Fruit fly (Drosophila melanogaster) whole organism: ENCODE data around the gene CG32117.
A peak's percentile ranks its signal among the peaks of the same experiment; 100 is the strongest.

Source experiments
- CG8478 ChIP-seq: fragments of >200 bp; optimal IDR thresholded peaks from 2 replicates; lab custom pipeline; 2018; ENCODE audit warnings: inconsistent platforms
- Dll ChIP-seq: fragments of >200 bp; optimal IDR thresholded peaks from 2 replicates; lab custom pipeline; 2017
- EcR ChIP-seq, 2 experiments: fragments of >200 bp; optimal IDR thresholded peaks; 2 replicates each; lab custom pipeline; 2017; ENCODE audit warnings: missing biosample characterization in 2 of 2, missing genetic modification characterization in 2 of 2, missing genetic modification reagents in 2 of 2
- pan ChIP-seq: fragments of >200 bp; optimal IDR thresholded peaks from 2 replicates; lab custom pipeline; 2017
- psq ChIP-seq: fragments of >200 bp; optimal IDR thresholded peaks from 2 replicates; lab custom pipeline; 2017
- usp ChIP-seq: fragments of >200 bp; optimal IDR thresholded peaks from 2 replicates; lab custom pipeline; 2017; ENCODE audit warnings: missing biosample characterization, missing genetic modification characterization, mixed read lengths

Gene CG32117

DNA sequence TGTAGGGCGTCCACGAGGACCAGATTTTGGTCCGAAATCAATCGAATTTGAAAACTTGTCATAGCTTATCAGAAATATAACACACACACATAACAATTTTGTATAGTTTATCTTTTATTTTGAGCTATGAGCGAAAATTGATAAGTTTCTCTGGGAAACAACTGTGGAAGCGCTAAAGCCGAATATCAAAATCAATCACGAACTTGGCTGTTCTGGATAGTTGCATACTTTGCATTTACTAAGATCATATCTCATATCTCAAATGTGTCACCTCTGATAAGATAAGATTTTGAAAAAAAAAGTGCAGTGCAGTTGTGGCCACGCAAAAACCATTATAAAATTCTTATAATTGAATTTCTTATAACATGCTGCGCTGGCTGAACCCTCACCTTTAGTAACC, at the start of gene CG32117:
CG32117 (minus strand) TSS at position 101 of the 400 bp plus-strand sequence.
- TF ChIP-seq EcR (GFP tag; optimal IDR thresholded peaks at IDR 0.05; lab: Kevin White, UChicago), result no peak
- TF ChIP-seq pan (lab: Kevin White, UChicago), result no peak
- no peak for TF ChIP-seq Dll (lab: Kevin White, UChicago)
- no peak for TF ChIP-seq CG8478 (lab: Kevin White, UChicago)
- no peak for TF ChIP-seq psq (lab: Kevin White, UChicago)
- TF ChIP-seq usp (GFP tag; lab: Kevin White, UChicago), result no peak

DNA sequence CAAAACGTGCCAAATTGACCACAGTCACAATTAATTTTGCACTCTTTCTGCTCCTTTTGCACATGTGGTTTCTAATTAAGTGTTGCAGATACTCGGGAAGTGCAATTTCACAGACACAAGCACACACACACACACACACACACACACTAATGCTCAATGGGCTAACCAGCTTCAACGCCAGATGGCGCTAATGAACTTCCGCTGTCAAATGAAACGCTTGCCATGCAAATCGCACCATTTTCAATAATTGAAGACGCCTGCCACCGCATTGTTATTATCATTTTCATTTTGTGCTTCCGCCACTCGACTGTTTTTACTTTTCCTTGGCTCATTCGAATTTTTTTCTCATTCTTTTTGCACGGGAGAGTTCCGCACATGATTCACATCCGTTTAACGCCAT, 45.9 kb upstream of the CG32117 start:
- TF ChIP-seq psq (lab: Kevin White, UChicago), result no peak
- TF ChIP-seq usp (GFP tag; lab: Kevin White, UChicago), result no peak
- no peak for TF ChIP-seq CG8478 (lab: Kevin White, UChicago)
- TF ChIP-seq pan (lab: Kevin White, UChicago), result no peak
- no peak for TF ChIP-seq Dll (lab: Kevin White, UChicago)
- no peak for TF ChIP-seq EcR (GFP tag; optimal IDR thresholded peaks at IDR 0.05; lab: Kevin White, UChicago)

DNA sequence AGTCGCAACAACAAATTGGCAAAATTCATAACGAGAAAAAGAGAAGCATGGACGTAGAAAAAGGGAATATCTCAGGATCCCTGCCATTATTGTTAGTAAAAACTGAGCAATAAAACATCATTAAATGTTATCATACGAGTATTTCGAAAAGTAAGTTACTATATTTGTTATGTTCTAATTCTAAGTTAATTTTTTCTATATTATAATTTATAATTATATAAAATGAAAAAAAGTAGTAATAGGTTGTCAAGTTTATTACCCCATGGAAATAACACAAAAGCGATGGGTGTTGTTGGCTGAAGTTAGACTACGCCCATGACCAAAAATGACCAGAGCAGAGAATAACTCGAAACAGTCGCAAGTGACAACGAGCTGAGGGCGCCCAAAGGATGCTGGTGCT, 11.9 kb upstream of the CG32117 start:
- TF ChIP-seq pan (lab: Kevin White, UChicago) (no peak), Dll (lab: Kevin White, UChicago) (no peak), CG8478 (lab: Kevin White, UChicago) (no peak)

DNA sequence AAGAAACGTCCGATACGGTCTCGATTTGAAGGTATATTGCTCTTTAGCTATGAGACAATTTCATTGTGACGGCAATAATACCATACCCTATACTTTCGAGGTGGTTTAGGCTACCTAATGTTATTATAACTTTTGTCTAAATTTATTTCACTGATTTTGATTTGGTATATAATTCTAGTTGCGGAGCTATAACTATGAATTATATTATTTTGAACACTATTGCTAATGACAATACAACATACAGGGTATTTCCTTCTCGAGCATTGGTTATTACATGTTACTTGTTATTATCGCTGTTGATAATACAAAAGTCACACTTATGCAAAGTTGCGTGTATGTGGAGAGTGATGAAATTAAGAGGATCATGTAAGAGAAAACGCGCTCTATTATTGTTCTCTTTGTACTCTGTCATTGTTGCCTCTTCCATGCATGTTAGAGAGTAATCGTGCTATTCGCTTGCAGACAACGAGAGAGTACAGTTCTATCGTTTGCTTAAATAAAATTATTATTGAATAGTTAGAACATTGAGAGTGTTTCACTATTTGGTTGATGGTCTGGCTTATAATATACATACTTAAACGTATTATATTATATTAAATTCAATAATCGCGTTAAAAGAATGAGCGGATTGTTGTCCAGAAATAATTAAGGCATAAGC, 10.2 kb upstream of the CG32117 start, which contains the start of gene CG32115:
CG32115 (minus strand) TSS at position 38 of the 658 bp plus-strand sequence.
- TF ChIP-seq Dll (lab: Kevin White, UChicago), result no peak
- TF ChIP-seq CG8478 (lab: Kevin White, UChicago), result no peak
- peak; percentile 93 for TF ChIP-seq pan (lab: Kevin White, UChicago)

DNA sequence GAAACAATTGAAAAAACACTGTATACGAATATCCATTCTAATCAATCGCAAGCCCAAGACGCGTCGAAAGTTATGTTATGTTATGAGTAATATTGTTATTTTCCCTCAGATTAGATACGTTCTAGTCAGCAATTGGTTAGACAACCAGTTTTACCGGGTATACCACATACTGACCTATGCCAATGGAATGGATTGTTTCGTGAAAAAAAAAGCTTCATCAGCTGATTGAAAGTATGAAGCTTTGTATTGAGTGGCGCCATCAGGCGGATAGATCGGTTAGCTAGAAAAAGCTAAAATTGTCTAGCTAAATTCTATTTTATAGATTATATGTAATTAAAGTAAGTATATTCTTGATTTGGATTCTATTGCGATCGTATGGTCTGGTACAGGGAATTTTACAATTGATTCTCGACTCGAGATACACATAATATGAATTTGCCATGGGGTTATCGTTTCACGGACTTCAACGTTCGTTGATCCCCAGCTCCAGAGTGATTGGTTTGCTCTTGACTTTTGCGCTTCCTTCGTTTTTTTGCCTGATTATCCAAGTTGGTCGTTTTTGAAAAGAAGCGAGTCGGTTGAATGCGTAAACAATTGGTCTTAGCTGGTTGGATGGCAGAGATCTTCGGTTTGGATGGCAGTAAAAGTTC, 807 bp downstream of the CG32117 start, which contains the start of gene CG12520:
CG12520 (minus strand) TSS at position 159 of the 650 bp plus-strand sequence.
- TF ChIP-seq CG8478 (lab: Kevin White, UChicago) (no peak), Dll (lab: Kevin White, UChicago) (no peak), psq (lab: Kevin White, UChicago) (no peak), EcR (GFP tag; optimal IDR thresholded peaks at IDR 0.05; lab: Kevin White, UChicago) (no peak), pan (lab: Kevin White, UChicago) (no peak), usp (GFP tag; lab: Kevin White, UChicago) (no peak)

DNA sequence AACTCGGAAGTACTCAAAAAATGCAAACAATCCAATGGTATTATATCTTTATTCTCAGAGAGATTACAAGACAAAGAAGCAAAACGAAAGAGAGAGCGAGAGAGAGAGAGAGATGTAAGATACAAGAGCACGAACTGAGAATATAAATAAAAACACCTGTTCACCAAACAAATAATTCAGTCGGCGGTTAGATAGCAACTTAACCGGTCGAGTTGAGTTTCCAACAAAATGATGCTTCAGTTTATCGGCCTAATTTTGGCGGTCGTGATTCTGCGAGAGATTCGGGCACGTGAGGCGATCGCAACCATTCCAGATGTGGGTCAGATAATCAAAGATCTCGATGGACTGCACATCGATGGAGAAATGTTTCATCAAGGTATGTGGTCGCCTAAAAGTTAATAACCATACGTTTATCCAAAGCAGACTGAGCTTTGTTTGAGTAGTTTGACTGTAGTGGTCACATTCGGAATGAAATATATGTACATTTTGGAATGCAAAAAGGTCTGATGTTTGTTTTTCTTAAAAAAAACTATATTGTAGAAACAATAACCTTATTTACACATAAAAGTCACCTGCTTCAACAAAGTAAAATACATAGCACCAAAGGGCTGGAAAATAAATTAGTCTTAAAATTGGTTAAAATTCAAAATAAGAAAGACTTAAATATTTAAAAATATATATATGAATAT, 10.9 kb downstream of the CG32117 start, which contains the start of gene CG14118:
CG14118 (plus strand) TSS at position 174 of the 689 bp plus-strand sequence.
- TF ChIP-seq CG8478 (lab: Kevin White, UChicago) (no peak), Dll (lab: Kevin White, UChicago) (no peak), psq (lab: Kevin White, UChicago) (no peak), usp (GFP tag; lab: Kevin White, UChicago) (no peak), pan (lab: Kevin White, UChicago) (no peak), EcR (GFP tag; optimal IDR thresholded peaks at IDR 0.05; lab: Kevin White, UChicago) (no peak)

DNA sequence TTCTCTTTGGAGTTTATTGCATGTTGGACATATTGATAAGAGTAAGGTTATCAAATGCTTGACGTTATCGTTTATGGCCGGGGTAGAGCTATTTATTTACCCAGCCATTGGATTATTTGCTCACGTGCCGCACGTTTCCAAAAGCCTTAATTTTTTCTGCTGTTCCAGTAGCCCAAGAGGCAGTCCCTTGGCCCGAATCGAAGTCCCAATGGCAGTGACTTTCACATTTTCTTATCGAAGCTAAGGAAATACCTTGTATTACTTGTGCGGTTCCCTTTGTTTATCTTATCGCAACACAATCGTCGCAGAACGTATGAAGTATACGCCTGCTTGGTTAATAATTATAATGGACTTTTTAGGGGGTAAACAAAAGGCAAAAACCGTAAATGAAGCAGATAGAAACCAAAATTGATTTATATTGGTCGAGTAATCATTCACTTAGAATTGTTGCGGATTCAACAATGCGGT, 14.1 kb downstream of the CG32117 start, which contains the start of gene CG43894:
CG43894 (plus strand) TSS at position 418 of the 468 bp plus-strand sequence.
- TF ChIP-seq EcR (GFP tag; optimal IDR thresholded peaks at IDR 0.05; lab: Kevin White, UChicago) (no peak), psq (lab: Kevin White, UChicago) (no peak), Dll (lab: Kevin White, UChicago) (no peak), pan (lab: Kevin White, UChicago) (no peak), usp (GFP tag; lab: Kevin White, UChicago) (no peak)

DNA sequence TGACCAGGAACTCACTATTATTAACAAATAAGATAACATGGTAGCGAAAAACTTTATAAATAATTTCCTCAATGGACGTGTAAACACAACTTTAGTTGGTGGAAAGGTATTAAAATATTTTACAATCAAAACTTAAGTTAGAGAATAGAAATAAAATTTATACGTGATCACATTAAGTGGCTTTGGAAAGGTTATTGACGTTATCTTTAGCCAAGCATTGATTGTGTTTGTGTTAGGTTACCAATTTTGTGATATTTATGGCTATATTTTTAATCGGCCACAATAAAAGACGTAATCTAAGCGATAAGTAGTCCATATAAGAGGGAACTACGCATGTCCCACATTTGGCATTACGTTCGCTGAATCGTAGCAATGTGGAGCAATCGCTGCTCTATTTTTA, 18.8 kb downstream of the CG32117 start, which contains the start of gene CG14120:
CG14120 (plus strand) TSS at position 360 of the 400 bp plus-strand sequence.
- TF ChIP-seq Dll (lab: Kevin White, UChicago) (no peak), pan (lab: Kevin White, UChicago) (no peak), EcR (GFP tag; optimal IDR thresholded peaks at IDR 0.05; lab: Kevin White, UChicago) (no peak)

DNA sequence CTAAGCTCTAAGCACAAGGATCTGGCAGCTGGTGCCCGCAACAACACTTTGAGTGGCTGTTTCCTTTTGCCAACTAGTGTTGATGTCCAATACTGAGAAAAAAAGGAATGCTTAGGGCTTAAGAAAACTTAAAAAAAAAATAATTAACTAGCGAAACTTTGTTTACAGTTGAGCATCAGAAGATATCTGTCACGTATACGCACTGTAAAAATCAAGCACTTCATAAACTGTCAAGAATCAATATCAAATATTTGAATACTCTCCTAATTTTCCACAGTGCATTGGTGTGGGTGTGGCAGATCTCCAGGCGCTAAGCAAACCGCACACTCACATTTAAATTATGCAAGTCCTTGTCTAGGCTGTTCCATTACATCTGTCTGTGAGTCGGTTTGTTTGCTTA, 29.3 kb downstream of the CG32117 start:
- TF ChIP-seq Dll (lab: Kevin White, UChicago) (no peak), usp (GFP tag; lab: Kevin White, UChicago) (no peak), psq (lab: Kevin White, UChicago) (no peak), CG8478 (lab: Kevin White, UChicago) (no peak), EcR (GFP tag; optimal IDR thresholded peaks at IDR 0.05; lab: Kevin White, UChicago) (no peak), pan (lab: Kevin White, UChicago) (no peak)

DNA sequence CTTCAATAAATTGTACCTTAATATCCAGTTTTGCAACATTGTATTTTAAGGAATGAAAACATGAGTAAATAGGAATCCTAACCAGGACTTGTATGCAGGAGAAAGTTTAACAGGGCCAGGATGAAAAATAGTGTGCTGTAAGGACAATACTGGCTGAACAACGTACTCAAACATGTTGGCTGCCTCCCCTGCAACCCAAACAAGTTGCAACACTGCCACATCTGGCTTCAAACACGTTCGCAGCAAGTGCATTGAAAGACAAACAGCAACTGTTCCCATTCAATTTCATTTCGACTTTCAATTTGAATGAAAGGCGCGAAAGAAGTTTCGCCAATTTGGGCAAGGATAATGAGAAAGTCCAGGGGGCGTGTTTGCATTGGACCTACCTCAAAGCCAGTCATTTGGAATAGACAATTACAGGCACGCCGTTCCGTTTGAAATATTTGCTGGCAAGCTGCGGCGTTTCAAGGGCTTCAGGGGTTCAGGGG, 35.5 kb downstream of the CG32117 start:
- no peak for TF ChIP-seq pan (lab: Kevin White, UChicago)
- TF ChIP-seq CG8478 (lab: Kevin White, UChicago), result no peak
- no peak for TF ChIP-seq EcR (GFP tag; optimal IDR thresholded peaks at IDR 0.05; lab: Kevin White, UChicago)
- no peak for TF ChIP-seq usp (GFP tag; lab: Kevin White, UChicago)
- no peak for TF ChIP-seq psq (lab: Kevin White, UChicago)
- no peak for TF ChIP-seq Dll (lab: Kevin White, UChicago)

DNA sequence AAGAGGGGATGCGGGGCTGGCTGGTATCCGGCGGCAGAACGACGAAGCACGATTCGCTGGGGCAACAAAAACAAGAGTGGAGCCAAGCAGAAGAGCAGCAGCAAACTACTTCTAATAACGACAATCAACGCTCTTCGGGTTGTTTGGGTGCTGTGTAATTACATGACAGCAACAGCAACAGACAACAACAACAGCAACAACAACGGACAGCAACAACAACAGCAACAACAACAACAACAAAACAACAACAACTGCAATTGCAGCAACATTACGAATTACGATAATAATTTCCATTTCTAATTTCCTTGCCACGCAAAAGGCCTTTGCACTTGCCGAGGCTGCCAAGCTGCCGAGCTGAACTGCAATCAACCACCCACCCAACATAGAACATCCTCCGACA, 39.0 kb downstream of the CG32117 start:
- TF ChIP-seq CG8478 (lab: Kevin White, UChicago) (no peak), EcR (GFP tag; optimal IDR thresholded peaks at IDR 0.05; lab: Kevin White, UChicago) (no peak)
